Worm (Caenorhabditis elegans) whole organism, L4 larva: ENCODE results near the gene mrpl-11.

ENCODE experiments used
- ZK337.2 ChIP-seq: fragments of 200-800 bp; sonication (Bioruptor generic); IDR thresholded peaks from 2 replicates; pipeline ENCODE4 v1.3.6; 2022; ENCODE audit warnings: missing genetic modification reagents, missing genetic modification characterization, missing compliant biosample characterization
- daf-19 ChIP-seq: fragments of 200-800 bp; sonication (Bioruptor generic); conservative IDR thresholded peaks from 2 replicates; pipeline ENCODE4 v1.3.6; 2022; ENCODE audit warnings: missing genetic modification characterization, missing compliant biosample characterization
- fkh-10 ChIP-seq: fragments of 150-350 bp; optimal IDR thresholded peaks from 2 replicates; lab custom pipeline; 2014; ENCODE audit warnings: missing biosample characterization, missing genetic modification reagents, missing genetic modification characterization
- nhr-25 ChIP-seq: sonication (generic microtip); optimal IDR thresholded peaks from 2 replicates; lab custom pipeline; 2017; ENCODE audit warnings: missing genetic modification characterization, mild to moderate bottlenecking, missing compliant biosample characterization, antibody characterized with exemption, moderate library complexity, borderline replicate concordance; ENCODE audit not compliant: insufficient read depth
- unc-39 ChIP-seq: sonication (generic microtip); optimal IDR thresholded peaks from 2 replicates; lab custom pipeline; 2017; ENCODE audit warnings: missing biosample characterization, missing genetic modification characterization

ce11 chrIII:8726019-8726894, 8.8 kb downstream of the mrpl-11 start:
- TF ChIP-seq daf-19 (GFP tag; lab: Robert Waterston, UW) (no peak), nhr-25 (no peak), ZK337.2 (GFP tag; lab: Robert Waterston, UW) (no peak), unc-39 (no peak), fkh-10 (GFP tag; lab: Kevin White, UChicago) (no peak)
